Fruit fly (Drosophila melanogaster) whole organism, embryonic: ENCODE data around the gene CG42536.
A peak's percentile ranks its signal among the peaks of the same experiment; 100 is the strongest.

Experiments used
- Abd-B ChIP-seq: fragments of 200-800 bp; sonication (Bioruptor generic); optimal IDR thresholded peaks from 2 replicates; lab custom pipeline; 2018; ENCODE audit warnings: missing biosample characterization, mild to moderate bottlenecking, missing genetic modification characterization, moderate library complexity
- CG10565 ChIP-seq: fragments of 200-800 bp; sonication (Bioruptor generic); optimal IDR thresholded peaks from 3 replicates; lab custom pipeline; 2016; ENCODE audit warnings: missing biosample characterization, mild to moderate bottlenecking, missing genetic modification characterization
- CG1233 ChIP-seq: fragments of 200-800 bp; sonication (Bioruptor generic); optimal IDR thresholded peaks from 4 replicates; lab custom pipeline; 2018; ENCODE audit warnings: missing biosample characterization, mild to moderate bottlenecking, missing genetic modification characterization
- CG12659 ChIP-seq: fragments of 200-800 bp; sonication (Bioruptor generic); optimal IDR thresholded peaks from 3 replicates; lab custom pipeline; 2017; ENCODE audit warnings: mild to moderate bottlenecking, missing biosample characterization, missing genetic modification reagents, missing genetic modification characterization
- CG12942 ChIP-seq: fragments of 200-800 bp; sonication (Bioruptor generic); optimal IDR thresholded peaks from 3 replicates; lab custom pipeline; 2016; ENCODE audit warnings: missing biosample characterization, missing genetic modification characterization
- CG13624 ChIP-seq: fragments of 200-800 bp; sonication (Bioruptor generic); optimal IDR thresholded peaks from 2 replicates; lab custom pipeline; 2016; ENCODE audit warnings: missing biosample characterization, missing genetic modification characterization
- CG14050 ChIP-seq: fragments of 200-800 bp; sonication (Bioruptor generic); IDR thresholded peaks from 3 replicates; pipeline ENCODE4 v1.3.6; 2022; ENCODE audit warnings: missing biosample characterization, missing genetic modification characterization
- CG15011 ChIP-seq: fragments of 200-800 bp; sonication (Bioruptor generic); optimal IDR thresholded peaks from 3 replicates; lab custom pipeline; 2018; ENCODE audit warnings: missing biosample characterization, mild to moderate bottlenecking, missing genetic modification characterization
- CG1529 ChIP-seq: fragments of 200-800 bp; sonication (Bioruptor generic); optimal IDR thresholded peaks from 3 replicates; lab custom pipeline; 2018; ENCODE audit warnings: missing biosample characterization, missing genetic modification characterization
- CG15696 ChIP-seq: fragments of 200-800 bp; sonication (Bioruptor generic); optimal IDR thresholded peaks from 2 replicates; lab custom pipeline; 2019; ENCODE audit warnings: missing biosample characterization, mild to moderate bottlenecking, missing genetic modification characterization, moderate library complexity
- CG18476 ChIP-seq: fragments of 200-800 bp; sonication (Bioruptor generic); optimal IDR thresholded peaks from 2 replicates; lab custom pipeline; 2016; ENCODE audit warnings: missing biosample characterization, mild to moderate bottlenecking, missing genetic modification characterization
- CG18764 ChIP-seq: fragments of 200-800 bp; sonication (Bioruptor generic); optimal IDR thresholded peaks from 3 replicates; lab custom pipeline; 2016; ENCODE audit warnings: missing biosample characterization, missing genetic modification characterization
- CG30403 ChIP-seq: fragments of 200-800 bp; sonication (Bioruptor generic); optimal IDR thresholded peaks from 3 replicates; lab custom pipeline; 2016; ENCODE audit warnings: missing biosample characterization, missing genetic modification characterization
- CG31224 ChIP-seq: fragments of 200-800 bp; sonication (Bioruptor generic); IDR thresholded peaks from 2 replicates; pipeline ENCODE4 v1.3.6; 2022; ENCODE audit warnings: missing biosample characterization, missing genetic modification characterization
- CG32767 ChIP-seq: fragments of 200-800 bp; sonication (Bioruptor generic); IDR thresholded peaks from 2 replicates; pipeline ENCODE4 v1.3.6; 2022; ENCODE audit warnings: missing biosample characterization, missing genetic modification characterization
- CG4404 ChIP-seq: fragments of 200-800 bp; sonication (Bioruptor generic); IDR thresholded peaks from 2 replicates; pipeline ENCODE4 v1.3.6; 2022; ENCODE audit warnings: missing biosample characterization, missing genetic modification characterization
- CG4424 ChIP-seq: fragments of 200-800 bp; sonication (Bioruptor generic); optimal IDR thresholded peaks from 3 replicates; lab custom pipeline; 2016; ENCODE audit warnings: missing biosample characterization, missing genetic modification characterization
- CG5953 ChIP-seq: fragments of 200-800 bp; sonication (Bioruptor generic); IDR thresholded peaks from 2 replicates; pipeline ENCODE4 v1.3.6; 2022; ENCODE audit warnings: missing biosample characterization, missing genetic modification characterization
- CG7271 ChIP-seq: fragments of 200-800 bp; sonication (Bioruptor generic); optimal IDR thresholded peaks from 2 replicates; lab custom pipeline; 2018; ENCODE audit warnings: missing biosample characterization, mild to moderate bottlenecking, missing genetic modification characterization, moderate library complexity
- CG8924 ChIP-seq: fragments of 200-800 bp; optimal IDR thresholded peaks from 3 replicates; lab custom pipeline; 2019; ENCODE audit warnings: missing biosample characterization, mild to moderate bottlenecking, missing genetic modification characterization, moderate library complexity
- CoRest ChIP-seq: fragments of 200-800 bp; sonication (Bioruptor generic); optimal IDR thresholded peaks from 3 replicates; lab custom pipeline; 2018; ENCODE audit warnings: missing biosample characterization, mild to moderate bottlenecking, missing genetic modification characterization, moderate library complexity
- Dad ChIP-seq: fragments of 200-800 bp; sonication (Bioruptor generic); optimal IDR thresholded peaks from 3 replicates; lab custom pipeline; 2016; ENCODE audit warnings: missing biosample characterization, missing genetic modification characterization
- Dfd ChIP-seq, 2 experiments: fragments of >200 bp; optimal IDR thresholded peaks; 2 replicates each; lab custom pipeline; 2017; ENCODE audit warnings: missing biosample characterization in 2 of 2, missing genetic modification characterization in 2 of 2
- E2f1 ChIP-seq: fragments of 200-800 bp; sonication (Bioruptor generic); IDR thresholded peaks from 2 replicates; pipeline ENCODE4 v1.3.6; 2022; ENCODE audit warnings: missing biosample characterization, missing genetic modification characterization
- Gsc ChIP-seq: fragments of 200-800 bp; sonication (Bioruptor generic); IDR thresholded peaks from 2 replicates; pipeline ENCODE4 v1.3.6; 2022; ENCODE audit warnings: missing biosample characterization, missing genetic modification characterization
- Mad ChIP-seq: fragments of 200-800 bp; sonication (Bioruptor generic); optimal IDR thresholded peaks from 2 replicates; lab custom pipeline; 2016; ENCODE audit warnings: missing biosample characterization, missing genetic modification characterization
- NK7.1 ChIP-seq: fragments of 200-800 bp; sonication (Bioruptor generic); optimal IDR thresholded peaks from 3 replicates; lab custom pipeline; 2016; ENCODE audit warnings: missing biosample characterization, missing genetic modification characterization
- TFAM ChIP-seq: fragments of 200-800 bp; sonication (Bioruptor generic); optimal IDR thresholded peaks from 2 replicates; lab custom pipeline; 2017; ENCODE audit warnings: missing biosample characterization, missing genetic modification characterization, inconsistent platforms
- Usf ChIP-seq: fragments of 200-800 bp; sonication (Bioruptor generic); optimal IDR thresholded peaks from 2 replicates; lab custom pipeline; 2017; ENCODE audit warnings: missing genotype, missing biosample characterization, missing genetic modification characterization
- Xbp1 ChIP-seq: fragments of 200-800 bp; sonication (Bioruptor generic); optimal IDR thresholded peaks from 3 replicates; lab custom pipeline; 2016; ENCODE audit warnings: missing biosample characterization, mild to moderate bottlenecking, missing genetic modification characterization
- YL-1 ChIP-seq: fragments of 200-800 bp; sonication (Bioruptor generic); optimal IDR thresholded peaks from 3 replicates; lab custom pipeline; 2017; ENCODE audit warnings: missing biosample characterization, mild to moderate bottlenecking, missing genetic modification characterization
- dmrt11E ChIP-seq: fragments of 200-800 bp; sonication (Bioruptor generic); optimal IDR thresholded peaks from 3 replicates; lab custom pipeline; 2018; ENCODE audit warnings: missing biosample characterization, mild to moderate bottlenecking, missing genetic modification characterization, moderate library complexity
- dmrt99B ChIP-seq: fragments of 200-800 bp; sonication (Bioruptor generic); optimal IDR thresholded peaks from 2 replicates; lab custom pipeline; 2018; ENCODE audit warnings: missing biosample characterization, mild to moderate bottlenecking, missing genetic modification characterization, moderate library complexity
- gcm2 ChIP-seq: fragments of 200-800 bp; sonication (Bioruptor generic); optimal IDR thresholded peaks from 2 replicates; lab custom pipeline; 2016; ENCODE audit warnings: missing biosample characterization, missing genetic modification characterization
- gro ChIP-seq: fragments of 200-800 bp; sonication (Bioruptor generic); optimal IDR thresholded peaks from 2 replicates; lab custom pipeline; 2016; ENCODE audit warnings: missing biosample characterization, missing genetic modification characterization
- nau ChIP-seq: fragments of 200-800 bp; sonication (Bioruptor generic); optimal IDR thresholded peaks from 3 replicates; lab custom pipeline; 2017; ENCODE audit warnings: missing biosample characterization, mild to moderate bottlenecking, missing genetic modification characterization, missing genetic modification reagents
- onecut ChIP-seq: fragments of 200-800 bp; sonication (Bioruptor generic); IDR thresholded peaks from 2 replicates; pipeline ENCODE4 v1.3.6; 2022; ENCODE audit warnings: missing biosample characterization, missing genetic modification characterization
- pho ChIP-seq: fragments of 200-800 bp; sonication (Bioruptor generic); optimal IDR thresholded peaks from 2 replicates; lab custom pipeline; 2016; ENCODE audit warnings: missing biosample characterization, missing genetic modification characterization
- salm ChIP-seq: fragments of 200-800 bp; sonication (Bioruptor generic); optimal IDR thresholded peaks from 2 replicates; lab custom pipeline; 2018; ENCODE audit warnings: missing biosample characterization, mild to moderate bottlenecking, missing genetic modification characterization
- schlank ChIP-seq: fragments of 200-800 bp; sonication (Bioruptor generic); optimal IDR thresholded peaks from 2 replicates; lab custom pipeline; 2018; ENCODE audit warnings: missing biosample characterization, mild to moderate bottlenecking, missing genetic modification characterization
- shn ChIP-seq: fragments of 200-800 bp; sonication (Bioruptor generic); optimal IDR thresholded peaks from 3 replicates; lab custom pipeline; 2016; ENCODE audit warnings: missing biosample characterization, missing genetic modification characterization
- sna ChIP-seq: fragments of 200-800 bp; sonication (Bioruptor generic); IDR thresholded peaks from 2 replicates; pipeline ENCODE4 v1.3.6; 2022; ENCODE audit warnings: missing biosample characterization, missing genetic modification characterization; ENCODE audit not compliant: partially characterized antibody
- sqz ChIP-seq: fragments of 200-800 bp; sonication (Bioruptor generic); optimal IDR thresholded peaks from 3 replicates; lab custom pipeline; 2018; ENCODE audit warnings: missing biosample characterization, mild to moderate bottlenecking, missing genetic modification characterization
- tgo ChIP-seq: fragments of 200-800 bp; sonication (Bioruptor generic); IDR thresholded peaks from 3 replicates; pipeline ENCODE4 v1.3.6; 2022; ENCODE audit warnings: missing biosample characterization, missing genetic modification characterization
- trem ChIP-seq: fragments of 200-800 bp; optimal IDR thresholded peaks from 3 replicates; lab custom pipeline; 2019; ENCODE audit warnings: missing biosample characterization, mild to moderate bottlenecking, missing genetic modification characterization, moderate library complexity
- tup ChIP-seq: fragments of 200-800 bp; sonication (Bioruptor generic); optimal IDR thresholded peaks from 2 replicates; lab custom pipeline; 2016; ENCODE audit warnings: missing biosample characterization, mild to moderate bottlenecking, missing genetic modification characterization, moderate library complexity
- vfl ChIP-seq: fragments of 200-800 bp; sonication (Bioruptor generic); optimal IDR thresholded peaks from 2 replicates; lab custom pipeline; 2016; ENCODE audit warnings: missing biosample characterization, missing genetic modification characterization
- vvl ChIP-seq: fragments of 200-800 bp; sonication (Bioruptor generic); IDR thresholded peaks from 2 replicates; pipeline ENCODE4 v1.3.6; 2022; ENCODE audit warnings: missing biosample characterization, missing genetic modification characterization
- zf30C ChIP-seq: fragments of 200-800 bp; sonication (Bioruptor generic); optimal IDR thresholded peaks from 3 replicates; lab custom pipeline; 2018; ENCODE audit warnings: missing biosample characterization, mild to moderate bottlenecking, missing genetic modification characterization

The CG42536 gene

dm6 chr3L:10660744-10661589 lies 31.1 kb upstream of the CG42536 start, which contains the start of the genes CG32066 and CG8003 (continued):
- TF ChIP-seq dmrt11E (tag; lab: Kevin White, UChicago) (peak; percentile 48), CG31224 (GFP tag; lab: Robert Waterston, UW) (no peak), CoRest (tag; lab: Kevin White, UChicago) (peak; percentile 72), shn (GFP tag; lab: Kevin White, UChicago) (no peak), CG13624 (GFP tag; lab: Kevin White, UChicago) (no peak), salm (peak; percentile 28), dmrt99B (no peak), sqz (GFP tag; lab: Kevin White, UChicago) (peak; percentile 85), Usf (no peak), CG4424 (GFP tag; lab: Kevin White, UChicago) (no peak), Dad (GFP tag; lab: Kevin White, UChicago) (no peak), pho (GFP tag; lab: Kevin White, UChicago) (no peak), CG1529 (GFP tag; lab: Kevin White, UChicago) (peak; percentile 28), CG18476 (GFP tag; lab: Kevin White, UChicago) (no peak), CG5953 (GFP tag; lab: Robert Waterston, UW) (0 out of 2 replicates have a peak, but pooled peaks have one; percentile 25), Xbp1 (GFP tag; lab: Kevin White, UChicago) (peak; percentile 29), gcm2 (GFP tag; lab: Kevin White, UChicago) (no peak), schlank (no peak), Gsc (GFP tag; lab: Robert Waterston, UW) (no peak), CG8924 (peak; percentile 56), vvl (GFP tag; lab: Robert Waterston, UW) (peak; percentile 32), vfl (GFP tag; lab: Kevin White, UChicago) (peak; percentile 40), zf30C (peak; percentile 12), CG32767 (GFP tag; lab: Robert Waterston, UW) (peak; percentile 18; the same call in 1 of the 2 replicates), sna (GFP tag; lab: Robert Waterston, UW) (peak; percentile 85), CG7271 (no peak), YL-1 (GFP tag; lab: Kevin White, UChicago) (peak; percentile 12), E2f1 (GFP tag; lab: Robert Waterston, UW) (no peak), Abd-B (peak; percentile 6), CG30403 (GFP tag; lab: Kevin White, UChicago) (peak; percentile 64), TFAM (GFP tag; lab: Kevin White, UChicago) (no peak), onecut (GFP tag; lab: Robert Waterston, UW) (0 out of 2 replicates have a peak, but pooled peaks have one; percentile 9), CG15696 (peak; percentile 32), Mad (GFP tag; lab: Kevin White, UChicago) (peak; percentile 20), trem (tag; lab: Kevin White, UChicago) (peak; percentile 50), nau (GFP tag; lab: Kevin White, UChicago) (peak; percentile 27), NK7.1 (no peak), CG12659 (GFP tag; lab: Kevin White, UChicago) (peak; percentile 67), tup (GFP tag; lab: Kevin White, UChicago) (no peak), CG4404 (GFP tag; lab: Robert Waterston, UW) (no peak), CG14050 (GFP tag; lab: Robert Waterston, UW) (0 out of 3 replicates have a peak, but pooled peaks have one; percentile 32), gro (GFP tag; lab: Kevin White, UChicago) (peak; percentile 57), CG1233 (GFP tag; lab: Kevin White, UChicago) (no peak), tgo (GFP tag; lab: Robert Waterston, UW) (peak; percentile 35; the same call in 1 of the 3 replicates), CG15011 (GFP tag; lab: Kevin White, UChicago) (no peak), CG18764 (no peak), Dfd (GFP tag; optimal IDR thresholded peaks at IDR 0.05; lab: Kevin White, UChicago) (no peak), CG10565 (GFP tag; lab: Kevin White, UChicago) (no peak), CG12942 (GFP tag; lab: Kevin White, UChicago) (peak; percentile 28)
